Worm (Caenorhabditis elegans) whole organism, L1 larva: Measurements from ENCODE around the gene mrps-33.

Source experiments
- Y116A8C.19 ChIP-seq: sonication (generic microtip); optimal IDR thresholded peaks from 2 replicates; lab custom pipeline; 2016; ENCODE audit warnings: missing compliant biosample characterization, missing genetic modification characterization, borderline replicate concordance
- alr-1 ChIP-seq: fragments of 200-800 bp; sonication (Bioruptor generic); optimal IDR thresholded peaks from 2 replicates; lab custom pipeline; 2018; ENCODE audit warnings: borderline replicate concordance, mild to moderate bottlenecking, missing genetic modification characterization, missing compliant biosample characterization
- blmp-1 ChIP-seq: fragments of 150-350 bp; optimal IDR thresholded peaks from 2 replicates; lab custom pipeline; 2014; ENCODE audit warnings: missing biosample characterization, missing genetic modification characterization
- ceh-88 ChIP-seq: fragments of 200-800 bp; sonication (Bioruptor generic); IDR thresholded peaks from 2 replicates; pipeline ENCODE4 v1.3.6; 2022; ENCODE audit warnings: missing genetic modification characterization, missing compliant biosample characterization
- ceh-90 ChIP-seq: sonication (generic microtip); optimal IDR thresholded peaks from 2 replicates; lab custom pipeline; 2016; ENCODE audit warnings: missing genetic modification characterization, missing compliant biosample characterization
- efl-1 ChIP-seq, 4 experiments: fragments of 150-350 bp; optimal IDR thresholded peaks in 3 of 4; peaks in 1 of 4; 1 replicate in 1 of 4; 2 replicates in 3 of 4; lab custom pipeline; 2014; ENCODE audit warnings: missing biosample characterization in 2 of 4, missing genetic modification characterization in 2 of 4, missing genetic modification reagents in 2 of 4
- egl-13 ChIP-seq: sonication (generic microtip); optimal IDR thresholded peaks from 2 replicates; lab custom pipeline; 2016; ENCODE audit warnings: missing genotype, missing genetic modification reagents, missing genetic modification characterization, missing compliant biosample characterization
- elt-2 ChIP-seq: sonication (generic microtip); optimal IDR thresholded peaks from 2 replicates; lab custom pipeline; 2016; ENCODE audit warnings: missing genetic modification characterization, mild to moderate bottlenecking, inconsistent platforms, missing compliant biosample characterization, missing genetic modification reagents
- elt-3 ChIP-seq, 6 experiments: fragments of 150-350 bp in 1 of 6; sonication (generic microtip); optimal IDR thresholded peaks; 2 replicates each; lab custom pipeline; 2017 to 2018; ENCODE audit warnings: missing biosample characterization in 6 of 6, missing genetic modification characterization in 6 of 6, inconsistent platforms in 1 of 6
- grh-1 ChIP-seq: fragments of 200-800 bp; sonication (Bioruptor generic); IDR thresholded peaks from 2 replicates; pipeline ENCODE4 v1.3.6; 2022; ENCODE audit warnings: missing genetic modification reagents, missing genetic modification characterization, missing compliant biosample characterization
- hlh-4 ChIP-seq: sonication (generic microtip); optimal IDR thresholded peaks from 2 replicates; lab custom pipeline; 2016; ENCODE audit warnings: mild to moderate bottlenecking, missing genetic modification characterization, missing compliant biosample characterization
- hpl-2 ChIP-seq: fragments of 150-350 bp; optimal IDR thresholded peaks from 2 replicates; lab custom pipeline; 2014; ENCODE audit warnings: missing biosample characterization, missing genetic modification reagents, missing genetic modification characterization
- lin-13 ChIP-seq: fragments of 150-350 bp; optimal IDR thresholded peaks from 2 replicates; lab custom pipeline; 2014; ENCODE audit warnings: missing biosample characterization, missing genetic modification reagents, missing genetic modification characterization
- lin-14 ChIP-seq: fragments of 200-800 bp; sonication (Bioruptor generic); optimal IDR thresholded peaks from 2 replicates; lab custom pipeline; 2018; ENCODE audit warnings: mild to moderate bottlenecking, missing genetic modification characterization, moderate library complexity, missing compliant biosample characterization
- lin-15B ChIP-seq: fragments of 150-350 bp; sonication (generic microtip); optimal IDR thresholded peaks from 3 replicates; lab custom pipeline; 2014; ENCODE audit warnings: missing biosample characterization, missing genetic modification characterization
- lin-35 ChIP-seq, 2 experiments: fragments of 150-350 bp; optimal IDR thresholded peaks; 2 replicates each; lab custom pipeline; 2014; ENCODE audit warnings: missing biosample characterization in 2 of 2, missing genetic modification characterization in 2 of 2, missing genetic modification reagents in 2 of 2
- lin-39 ChIP-seq: fragments of 150-350 bp; optimal IDR thresholded peaks from 2 replicates; lab custom pipeline; 2014; ENCODE audit warnings: missing biosample characterization, missing genetic modification reagents, missing genetic modification characterization
- lsy-2 ChIP-seq, 2 experiments: fragments of 150-350 bp; optimal IDR thresholded peaks; 2 replicates each; lab custom pipeline; 2014; ENCODE audit warnings: missing biosample characterization in 2 of 2, missing genetic modification characterization in 2 of 2
- mab-9 ChIP-seq: fragments of 200-800 bp; sonication (Bioruptor generic); IDR thresholded peaks from 2 replicates; pipeline ENCODE4 v1.3.6; 2022; ENCODE audit warnings: missing genetic modification reagents, missing genetic modification characterization, missing compliant biosample characterization
- mdl-1 ChIP-seq, 2 experiments: fragments of 150-350 bp; optimal IDR thresholded peaks; 2 replicates each; lab custom pipeline; 2014 to 2017; ENCODE audit warnings: missing biosample characterization in 2 of 2, missing genetic modification characterization in 2 of 2, inconsistent platforms in 1 of 2
- mep-1 ChIP-seq: fragments of 150-350 bp; optimal IDR thresholded peaks from 2 replicates; lab custom pipeline; 2014; ENCODE audit warnings: missing biosample characterization, missing genetic modification characterization
- nhr-11 ChIP-seq: fragments of 150-350 bp; optimal IDR thresholded peaks from 2 replicates; lab custom pipeline; 2014; ENCODE audit warnings: missing biosample characterization, missing genetic modification characterization
- nhr-12 ChIP-seq: sonication (generic microtip); optimal IDR thresholded peaks from 2 replicates; lab custom pipeline; 2017; ENCODE audit warnings: missing biosample characterization, missing genetic modification characterization
- nhr-20 ChIP-seq: sonication (generic microtip); optimal IDR thresholded peaks from 2 replicates; lab custom pipeline; 2016; ENCODE audit warnings: mild to moderate bottlenecking, missing genetic modification characterization, missing compliant biosample characterization
- nhr-47 ChIP-seq: sonication (generic microtip); optimal IDR thresholded peaks from 2 replicates; lab custom pipeline; 2016; ENCODE audit warnings: mild to moderate bottlenecking, missing genetic modification characterization, moderate library complexity, missing compliant biosample characterization
- nhr-71 ChIP-seq: sonication (generic microtip); optimal IDR thresholded peaks from 2 replicates; lab custom pipeline; 2016; ENCODE audit warnings: mild to moderate bottlenecking, missing genetic modification characterization, moderate library complexity, missing compliant biosample characterization
- nhr-77 ChIP-seq: fragments of 150-350 bp; optimal IDR thresholded peaks from 2 replicates; lab custom pipeline; 2014; ENCODE audit warnings: missing biosample characterization, missing genetic modification characterization
- nhr-85 ChIP-seq: sonication (generic microtip); peaks from one replicate; lab custom pipeline; 2016; ENCODE audit warnings: missing genetic modification characterization, inconsistent platforms, missing compliant biosample characterization
- pqm-1 ChIP-seq: sonication (generic microtip); optimal IDR thresholded peaks from 3 replicates; lab custom pipeline; 2017; ENCODE audit warnings: missing biosample characterization, missing genetic modification characterization
- skn-1 ChIP-seq: fragments of 150-350 bp; optimal IDR thresholded peaks from 2 replicates; lab custom pipeline; 2014; ENCODE audit warnings: missing biosample characterization, missing genetic modification characterization
- sup-37 ChIP-seq: fragments of 200-800 bp; sonication (Bioruptor generic); optimal IDR thresholded peaks from 2 replicates; lab custom pipeline; 2018; ENCODE audit warnings: mild to moderate bottlenecking, missing genetic modification characterization, missing compliant biosample characterization
- swsn-7 ChIP-seq: sonication (generic microtip); optimal IDR thresholded peaks from 2 replicates; lab custom pipeline; 2016; ENCODE audit warnings: missing genetic modification characterization, missing compliant biosample characterization
- unc-86 ChIP-seq: sonication (generic microtip); optimal IDR thresholded peaks from 2 replicates; lab custom pipeline; 2016; ENCODE audit warnings: missing genetic modification characterization, missing compliant biosample characterization
- unc-98 ChIP-seq: fragments of 200-800 bp; sonication (Bioruptor generic); IDR thresholded peaks from 2 replicates; pipeline ENCODE4 v1.3.6; 2022; ENCODE audit warnings: missing genetic modification characterization, missing compliant biosample characterization
- ztf-11 ChIP-seq, 2 experiments: sonication (generic microtip); optimal IDR thresholded peaks; 2 replicates each; lab custom pipeline; 2016 to 2017; ENCODE audit warnings: missing genetic modification characterization in 2 of 2, missing biosample characterization in 1 of 2, missing compliant biosample characterization in 1 of 2

mrps-33 gene

DNA sequence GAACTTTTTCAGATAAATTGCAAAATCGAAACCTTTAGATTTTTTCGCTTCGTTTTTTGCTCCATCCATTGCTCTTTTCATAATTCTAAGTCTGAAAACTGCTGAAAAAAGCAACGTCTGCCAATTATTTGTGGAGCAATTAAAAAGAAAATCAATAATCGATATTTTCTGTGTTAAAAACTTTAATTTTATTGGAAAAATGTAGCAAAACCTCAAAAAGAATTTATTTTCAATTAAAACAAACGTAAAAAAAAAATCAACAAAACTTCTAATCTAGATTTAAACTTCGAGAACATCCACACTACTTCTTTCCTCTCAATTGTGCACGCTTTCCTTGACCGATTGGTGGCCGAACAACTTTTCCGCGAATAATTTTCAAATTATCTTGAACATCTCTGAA, 532 bp downstream of the mrps-33 start, which contains the start of gene F21D5.5:
Gene F21D5.5, minus strand, starts transcription at position 101 of the 400 bp plus-strand sequence.
- TF ChIP-seq sup-37 (GFP tag; lab: Kevin White, UChicago), result no peak
- TF ChIP-seq lin-14 (GFP tag; lab: Kevin White, UChicago), result no peak
- no peak for TF ChIP-seq lin-13 (GFP tag; lab: Kevin White, UChicago)
- no peak for TF ChIP-seq mab-9 (GFP tag; lab: Robert Waterston, UW)
- TF ChIP-seq nhr-71, result no peak
- TF ChIP-seq Y116A8C.19 (tag; lab: Kevin White, UChicago), result no peak
- no peak for TF ChIP-seq unc-98
- TF ChIP-seq blmp-1 (tag; lab: Kevin White, UChicago), result no peak
- TF ChIP-seq ceh-88, result no peak
- TF ChIP-seq nhr-11, result no peak
- TF ChIP-seq alr-1 (tag; lab: Kevin White, UChicago), result no peak
- TF ChIP-seq egl-13 (tag; lab: Kevin White, UChicago), result no peak
- no peak for TF ChIP-seq mep-1 (tag; lab: Kevin White, UChicago)
- TF ChIP-seq unc-86 (tag; lab: Kevin White, UChicago), result no peak
- TF ChIP-seq nhr-85, result no peak
- TF ChIP-seq nhr-12 (tag; lab: Kevin White, UChicago), result no peak
- TF ChIP-seq swsn-7 (tag; lab: Kevin White, UChicago), result no peak
- TF ChIP-seq hpl-2 (GFP tag; lab: Kevin White, UChicago), result no peak
- TF ChIP-seq nhr-20 (tag; lab: Kevin White, UChicago), result no peak
- TF ChIP-seq elt-3 (tag; optimal IDR thresholded peaks at IDR 0.05; lab: Kevin White, UChicago), result no peak

DNA sequence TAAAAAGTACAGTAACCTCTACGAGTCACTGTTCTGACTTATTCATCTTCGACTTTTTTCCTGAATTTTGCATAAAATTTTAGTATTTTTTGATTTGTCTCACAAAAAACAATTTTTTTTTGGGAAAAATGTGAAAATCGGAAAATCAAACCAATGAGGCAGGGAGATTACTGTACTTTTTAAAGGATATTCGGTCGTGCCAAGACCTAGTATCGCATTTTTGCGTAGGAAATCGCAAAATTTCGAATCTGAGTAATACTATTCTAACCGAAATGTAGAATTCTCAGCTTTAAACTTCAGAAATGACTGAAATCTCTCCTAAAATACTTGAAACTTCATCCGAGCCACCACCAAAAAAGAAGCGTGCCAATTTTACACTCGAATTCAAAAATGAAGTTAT, 2.0 kb downstream of the mrps-33 start, which contains the start of gene F21D5.4:
Gene F21D5.4, plus strand, starts transcription at position 301 of the 400 bp plus-strand sequence.
- TF ChIP-seq efl-1 (optimal IDR thresholded peaks at IDR 0.05; lab: Kevin White, UChicago) (no peak), efl-1 (GFP tag; optimal IDR thresholded peaks at IDR 0.05 in 1 of 2; lab: Kevin White, UChicago) (peak in 1 of 2 experiments; percentile 45), nhr-11 (no peak), hlh-4 (tag; lab: Kevin White, UChicago) (no peak), lin-35 (GFP tag; optimal IDR thresholded peaks at IDR 0.05; lab: Kevin White, UChicago) (no peak)

DNA sequence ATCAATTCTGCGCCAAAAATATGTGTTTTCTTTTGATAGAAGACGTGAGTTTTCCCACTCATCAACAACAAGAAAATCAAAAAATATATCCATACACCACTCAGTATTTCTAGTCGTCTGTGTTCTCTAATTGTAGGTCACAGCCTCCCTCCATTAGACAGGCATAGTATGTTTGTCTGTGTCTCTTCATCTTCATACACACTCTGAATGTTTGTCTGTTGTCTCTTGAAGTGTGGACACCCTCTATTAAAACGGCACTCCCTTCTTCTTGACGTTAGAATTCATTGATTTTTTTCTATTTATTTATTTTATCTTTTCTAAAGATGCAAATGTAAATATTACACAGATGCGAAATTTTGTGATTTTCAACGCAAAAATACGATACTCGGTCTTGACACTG, 2.5 kb downstream of the mrps-33 start:
- TF ChIP-seq lin-35 (GFP tag; optimal IDR thresholded peaks at IDR 0.05; lab: Kevin White, UChicago) (peak; percentile 17 to 21), nhr-85 (peak; percentile 72), skn-1 (tag; lab: Kevin White, UChicago) (no peak), lsy-2 (tag; optimal IDR thresholded peaks at IDR 0.05; lab: Kevin White, UChicago) (peak in 1 of 2 experiments; percentile 31), nhr-47 (tag; lab: Kevin White, UChicago) (no peak), swsn-7 (tag; lab: Kevin White, UChicago) (peak; percentile 4), ztf-11 (tag; optimal IDR thresholded peaks at IDR 0.05; lab: Kevin White, UChicago) (no peak), efl-1 (optimal IDR thresholded peaks at IDR 0.05; lab: Kevin White, UChicago) (peak; percentile 25 to 38), efl-1 (GFP tag; optimal IDR thresholded peaks at IDR 0.05 in 1 of 2; lab: Kevin White, UChicago) (no peak)

DNA sequence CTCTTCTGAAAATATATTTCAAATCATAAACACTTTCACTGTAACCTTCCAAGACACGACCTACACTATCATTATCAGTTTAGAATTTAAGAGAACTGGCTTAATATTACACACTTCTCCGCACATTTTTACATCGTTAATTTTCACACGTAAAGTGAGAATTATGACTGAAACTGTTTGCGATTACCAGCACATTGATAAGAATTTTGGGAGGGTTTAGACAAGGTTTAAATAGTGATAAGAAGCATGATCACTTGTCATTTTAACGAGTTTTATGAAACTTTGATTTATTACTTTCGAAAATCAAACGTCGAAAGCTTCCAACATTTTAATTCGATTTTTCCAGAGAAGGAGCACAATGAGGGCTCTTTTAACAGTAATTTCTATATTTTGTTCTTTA, 9.4 kb downstream of the mrps-33 start, which contains the start of gene F21D5.3:
Gene F21D5.3, plus strand, starts transcription at position 347 of the 400 bp plus-strand sequence.
- TF ChIP-seq elt-2 (tag; lab: Kevin White, UChicago), result peak; percentile 93
- TF ChIP-seq nhr-12 (tag; lab: Kevin White, UChicago), result no peak
- TF ChIP-seq pqm-1 (tag; lab: Kevin White, UChicago), result peak; percentile 43
- no peak for TF ChIP-seq mdl-1 (tag; optimal IDR thresholded peaks at IDR 0.05; lab: Kevin White, UChicago)
- TF ChIP-seq alr-1 (tag; lab: Kevin White, UChicago), result no peak
- peak in 1 of 2 experiments; percentile 42 for TF ChIP-seq lin-35 (GFP tag; optimal IDR thresholded peaks at IDR 0.05; lab: Kevin White, UChicago)
- TF ChIP-seq ceh-90 (tag; lab: Kevin White, UChicago), result no peak
- TF ChIP-seq nhr-71, result peak; percentile 11
- TF ChIP-seq lin-39 (tag; lab: Kevin White, UChicago), result no peak

DNA sequence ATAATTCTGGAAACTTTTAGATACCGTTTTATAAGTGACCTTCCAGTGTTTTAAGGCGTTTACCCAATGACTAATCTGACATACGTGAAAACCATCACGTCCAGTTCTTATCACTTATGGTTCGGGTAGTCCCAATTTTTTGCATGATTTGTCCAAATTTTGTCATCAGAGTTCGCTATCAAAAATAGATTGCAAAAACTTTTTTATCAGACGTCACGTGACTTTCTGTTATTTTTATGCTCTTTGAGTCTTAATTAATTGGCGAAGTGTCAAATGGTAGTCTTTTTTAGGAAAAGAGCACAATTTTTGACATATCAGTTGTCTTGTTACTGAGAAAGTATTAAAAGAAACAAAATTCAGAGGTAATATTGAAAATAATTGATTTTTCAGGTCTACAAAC, 10.2 kb downstream of the mrps-33 start:
- TF ChIP-seq nhr-77 (tag; lab: Kevin White, UChicago) (no peak), grh-1 (GFP tag; lab: Robert Waterston, UW) (no peak), elt-2 (tag; lab: Kevin White, UChicago) (peak; percentile 86), lin-35 (GFP tag; optimal IDR thresholded peaks at IDR 0.05; lab: Kevin White, UChicago) (peak in 1 of 2 experiments; percentile 0), lin-15B (tag; lab: Kevin White, UChicago) (no peak), unc-86 (tag; lab: Kevin White, UChicago) (no peak)
- TF ChIP-seq, all 84 proteins: peak for 2
